Fruit fly (Drosophila melanogaster): ENCODE measurements around the gene CG42367.

Gene CG42367

DNA sequence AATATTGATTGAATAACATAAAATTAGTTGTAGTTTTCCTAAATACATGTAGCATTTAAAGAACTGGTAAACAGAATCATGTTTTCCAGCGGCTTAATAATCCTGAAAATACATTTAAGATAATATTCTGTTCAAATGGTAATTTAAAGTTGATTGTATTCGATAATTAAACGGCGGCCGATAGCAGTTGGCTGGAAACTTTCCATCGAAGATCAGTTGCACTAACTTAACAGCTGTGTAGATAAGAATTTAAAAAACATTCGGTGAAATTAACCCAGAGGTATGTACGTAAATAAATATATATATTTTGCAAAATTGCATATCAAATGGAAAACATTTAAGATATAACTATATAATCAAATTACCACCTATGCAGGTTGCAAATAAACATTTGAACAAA lies 10.4 kb upstream of the CG42367 start, which contains the start of gene CG4594:
Gene CG4594 (plus strand): TSS at position 212 of the 400 bp plus-strand sequence.
- peak; percentile 3 for TF ChIP-seq CG2116 (GFP tag; optimal IDR thresholded peaks at IDR 0.05)
- TF ChIP-seq Hsf (GFP tag; optimal IDR thresholded peaks at IDR 0.05) = no peak
- peak; percentile 13; the same call in 2 of the 3 replicates for TF ChIP-seq CG7963 (GFP tag; IDR thresholded peaks at IDR 0.05; ENCODE audit: partially characterized antibody)
- TF ChIP-seq gsb-n (tag; optimal IDR thresholded peaks at IDR 0.05) = no peak
- TF ChIP-seq pzg (GFP tag; optimal IDR thresholded peaks at IDR 0.05) = peak; percentile 17
- TF ChIP-seq exex (tag; optimal IDR thresholded peaks at IDR 0.05) = peak; percentile 22
- TF ChIP-seq CG7745 (tag; optimal IDR thresholded peaks at IDR 0.05) = no peak
- peak; percentile 41; the same call in 1 of the 2 replicates for TF ChIP-seq nerfin-2 (GFP tag; IDR thresholded peaks at IDR 0.05; ENCODE audit: partially characterized antibody)
- no peak for TF ChIP-seq Atf-2 (GFP tag; optimal IDR thresholded peaks at IDR 0.05)
- TF ChIP-seq MBD-R2 (GFP tag; IDR thresholded peaks at IDR 0.05) = 0 out of 2 replicates have a peak, but pooled peaks have one; percentile 8
- no peak for TF ChIP-seq phol (tag; optimal IDR thresholded peaks at IDR 0.05)
- TF ChIP-seq Dref (GFP tag; IDR thresholded peaks at IDR 0.05) = peak; percentile 66
- TF ChIP-seq seq (GFP tag; IDR thresholded peaks at IDR 0.05) = no peak
- peak; percentile 16; the same call in 1 of the 2 replicates for TF ChIP-seq tna (GFP tag; IDR thresholded peaks at IDR 0.05; ENCODE audit: partially characterized antibody)
- 0 out of 2 replicates have a peak, but pooled peaks have one; percentile 32 for TF ChIP-seq Scr (GFP tag; IDR thresholded peaks at IDR 0.05; ENCODE audit: partially characterized antibody)
- no peak for TF ChIP-seq bsh (GFP tag; optimal IDR thresholded peaks at IDR 0.05)
- TF ChIP-seq insv (GFP tag; optimal IDR thresholded peaks at IDR 0.05) = no peak
- TF ChIP-seq E2f2 (GFP tag; IDR thresholded peaks at IDR 0.05) = peak; percentile 80
- TF ChIP-seq CG14860 (GFP tag; IDR thresholded peaks at IDR 0.05; ENCODE audit: partially characterized antibody) = 0 out of 3 replicates have a peak, but pooled peaks have one; percentile 12
- peak; percentile 69 for TF ChIP-seq Dp (GFP tag; optimal IDR thresholded peaks at IDR 0.05)
- 0 out of 3 replicates have a peak, but pooled peaks have one; percentile 28 for TF ChIP-seq CG34224 (GFP tag; IDR thresholded peaks at IDR 0.05; ENCODE audit: partially characterized antibody)
- TF ChIP-seq Kr (GFP tag; optimal IDR thresholded peaks at IDR 0.05) = no peak
- TF ChIP-seq CG6791 (GFP tag; IDR thresholded peaks at IDR 0.05; ENCODE audit: partially characterized antibody) = peak; percentile 15; the same call in 2 of the 3 replicates
- TF ChIP-seq crp (GFP tag; optimal IDR thresholded peaks at IDR 0.05) = peak in 1 of 2 experiments; percentile 71
- no peak for TF ChIP-seq CG34422 (GFP tag; IDR thresholded peaks at IDR 0.05)
- no peak for TF ChIP-seq grau (tag; optimal IDR thresholded peaks at IDR 0.05)
- TF ChIP-seq tgo (GFP tag; IDR thresholded peaks at IDR 0.05) = no peak
- TF ChIP-seq CG3838 (GFP tag; optimal IDR thresholded peaks at IDR 0.05) = no peak
- TF ChIP-seq CG11560 (tag; IDR thresholded peaks at IDR 0.05) = peak; percentile 92
- peak; percentile 23; the same call in 1 of the 3 replicates for TF ChIP-seq HLH4C (GFP tag; IDR thresholded peaks at IDR 0.05; ENCODE audit: partially characterized antibody)
- no peak for TF ChIP-seq CG7357 (GFP tag; IDR thresholded peaks at IDR 0.05)
- no peak for TF ChIP-seq kni (GFP tag; optimal IDR thresholded peaks at IDR 0.05)

DNA sequence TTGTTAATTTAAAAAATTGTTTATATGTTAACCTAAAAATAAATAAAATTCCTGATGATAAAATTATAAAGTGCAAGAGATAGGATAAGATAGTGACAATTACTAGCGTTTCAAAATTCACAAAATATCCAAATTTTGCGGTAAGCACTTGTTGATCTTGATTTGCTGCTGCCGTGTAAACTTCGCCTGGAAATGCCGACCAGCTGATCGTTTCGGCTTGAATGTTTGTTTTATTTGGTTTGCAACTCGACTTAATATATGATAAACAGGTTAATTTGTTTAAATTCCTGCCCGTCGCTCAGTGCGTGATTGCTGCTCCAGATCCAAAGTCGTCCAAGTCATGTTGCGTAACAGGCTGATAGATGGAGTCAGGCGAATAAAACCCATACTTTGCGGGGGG lies 9.0 kb upstream of the CG42367 start, which contains the start of gene CG4592:
Gene CG4592 (plus strand): TSS at position 233 of the 400 bp plus-strand sequence.
- TF ChIP-seq CG15073 (GFP tag; optimal IDR thresholded peaks at IDR 0.05) = no peak
- TF ChIP-seq BEAF-32 (GFP tag; optimal IDR thresholded peaks at IDR 0.05) = no peak
- TF ChIP-seq CG13624 (GFP tag; optimal IDR thresholded peaks at IDR 0.05) = no peak
- peak; percentile 32; the same call in 1 of the 2 replicates for TF ChIP-seq CG10321 (GFP tag; IDR thresholded peaks at IDR 0.05)
- TF ChIP-seq CG4820 (GFP tag; optimal IDR thresholded peaks at IDR 0.05) = peak; percentile 99
- TF ChIP-seq ac (GFP tag; optimal IDR thresholded peaks at IDR 0.05) = no peak
- no peak for TF ChIP-seq CG8478 (optimal IDR thresholded peaks at IDR 0.05)
- no peak for TF ChIP-seq salm (tag; optimal IDR thresholded peaks at IDR 0.05)
- peak; percentile 90 for TF ChIP-seq sens (GFP tag)
- TF ChIP-seq CG10959 (GFP tag; IDR thresholded peaks at IDR 0.05) = no peak
- TF ChIP-seq YL-1 (GFP tag; optimal IDR thresholded peaks at IDR 0.05) = peak; percentile 19
- TF ChIP-seq CG1602 (GFP tag; optimal IDR thresholded peaks at IDR 0.05) = peak; percentile 8
- TF ChIP-seq pfk (GFP tag; optimal IDR thresholded peaks at IDR 0.05) = peak; percentile 2
- TF ChIP-seq CG4360 (GFP tag; IDR thresholded peaks at IDR 0.05) = no peak
- no peak for TF ChIP-seq tll (GFP tag; optimal IDR thresholded peaks at IDR 0.05)
- no peak for TF ChIP-seq CkIIα-i1 (GFP tag; IDR thresholded peaks at IDR 0.05)
- peak; percentile 28 for TF ChIP-seq Bteb2 (GFP tag; optimal IDR thresholded peaks at IDR 0.05)
- TF ChIP-seq chm (GFP tag; IDR thresholded peaks at IDR 0.05) = peak; percentile 90
- TF ChIP-seq CG7987 (GFP tag; optimal IDR thresholded peaks at IDR 0.05) = peak; percentile 78

Data from whole organism, embryonic.